Fruit fly (Drosophila melanogaster) whole organism, embryonic: ENCODE data around the gene trus.
A peak's percentile ranks its signal among the peaks of the same experiment; 100 is the strongest.

Experiments
- Antp ChIP-seq: fragments of 200-800 bp; sonication (Bioruptor generic); optimal IDR thresholded peaks from 3 replicates; lab custom pipeline; 2016; ENCODE audit warnings: missing biosample characterization, missing genetic modification characterization
- CG10431 ChIP-seq: fragments of 200-800 bp; sonication (Bioruptor generic); optimal IDR thresholded peaks from 3 replicates; lab custom pipeline; 2018; ENCODE audit warnings: missing biosample characterization, mild to moderate bottlenecking, missing genetic modification characterization
- CG1647 ChIP-seq: fragments of 200-800 bp; sonication (Bioruptor generic); optimal IDR thresholded peaks from 3 replicates; lab custom pipeline; 2016; ENCODE audit warnings: missing biosample characterization, missing genetic modification characterization
- CG2129 ChIP-seq: fragments of 200-800 bp; sonication (Bioruptor generic); IDR thresholded peaks from 2 replicates; pipeline ENCODE4 v1.3.6; 2022; ENCODE audit warnings: missing biosample characterization, missing genetic modification characterization; ENCODE audit not compliant: partially characterized antibody
- CG32772 ChIP-seq: fragments of 200-800 bp; sonication (Bioruptor generic); IDR thresholded peaks from 2 replicates; pipeline ENCODE4 v1.3.6; 2022; ENCODE audit warnings: missing biosample characterization, missing genetic modification characterization
- CG6654 ChIP-seq: fragments of 200-800 bp; sonication (Bioruptor generic); optimal IDR thresholded peaks from 2 replicates; lab custom pipeline; 2017; ENCODE audit warnings: missing biosample characterization, mild to moderate bottlenecking, missing genetic modification characterization
- GATAe ChIP-seq: fragments of 200-800 bp; sonication (Bioruptor generic); conservative IDR thresholded peaks from 2 replicates; pipeline ENCODE4 v1.3.6; 2022; ENCODE audit warnings: missing biosample characterization, missing genetic modification characterization
- br ChIP-seq: fragments of >200 bp; optimal IDR thresholded peaks from 2 replicates; lab custom pipeline; 2017
- chm ChIP-seq: fragments of 200-800 bp; sonication (Bioruptor generic); IDR thresholded peaks from 2 replicates; pipeline ENCODE4 v1.3.6; 2022; ENCODE audit warnings: missing biosample characterization, missing genetic modification characterization
- luna ChIP-seq: fragments of 200-800 bp; sonication (Bioruptor generic); optimal IDR thresholded peaks from 2 replicates; lab custom pipeline; 2016; ENCODE audit warnings: missing biosample characterization, missing genetic modification characterization

DNA sequence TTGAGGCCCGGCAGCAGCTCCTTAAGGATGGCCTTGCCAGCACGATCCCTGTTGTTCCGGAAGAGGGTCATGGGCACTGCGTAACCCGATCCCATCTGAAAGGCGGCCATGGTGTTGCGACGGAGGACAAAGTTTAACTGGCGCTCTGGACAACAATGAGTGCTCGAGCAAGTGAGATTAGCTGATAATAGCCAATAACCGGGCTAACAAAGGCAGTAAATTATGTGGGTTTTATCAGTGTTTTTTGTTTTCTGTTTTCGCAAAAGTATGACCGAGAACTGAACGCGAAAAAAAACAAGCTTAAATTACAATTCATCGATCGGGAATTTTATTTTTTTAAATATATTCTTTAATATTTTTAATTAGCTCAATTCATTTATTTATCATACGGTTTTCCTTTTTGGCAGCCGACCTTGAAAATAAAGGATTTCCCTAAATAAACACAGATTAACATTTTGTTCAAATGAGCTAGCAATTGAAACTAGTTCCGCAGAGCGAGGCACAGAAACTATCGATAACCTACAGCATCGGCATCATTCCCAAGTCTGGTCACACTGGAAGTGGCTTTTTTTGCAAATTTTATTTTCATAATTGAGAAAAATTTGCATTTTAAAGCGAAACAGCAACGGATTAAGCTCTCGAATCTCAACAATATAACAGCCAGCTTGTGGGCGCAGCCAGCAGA, 43.0 kb upstream of the trus start, which contains the start of the genes Dip-C and pps:
- TF ChIP-seq CG2129 = peak; percentile 40; the same call in 1 of the 2 replicates
- TF ChIP-seq CG1647 (GFP tag; lab: Kevin White, UChicago) = no peak
- no peak for TF ChIP-seq CG6654 (GFP tag; lab: Kevin White, UChicago)
- TF ChIP-seq luna = no peak
- no peak for TF ChIP-seq GATAe
- no peak for TF ChIP-seq Antp
- TF ChIP-seq br (lab: Kevin White, UChicago) = no peak
- no peak for TF ChIP-seq CG10431 (GFP tag; lab: Kevin White, UChicago)
- TF ChIP-seq CG32772 (GFP tag; lab: Robert Waterston, UW) = no peak
- TF ChIP-seq chm = no peak
